Fruit fly (Drosophila melanogaster) whole organism, pupa: ENCODE measurements around the gene Ugt36F1.

ENCODE experiments used
- CG32121 ChIP-seq: fragments of 200-800 bp; sonication (Bioruptor generic); IDR thresholded peaks from 2 replicates; pipeline ENCODE4 v1.3.6; 2022; ENCODE audit warnings: missing biosample characterization, missing genetic modification characterization
- CG34367 ChIP-seq: fragments of 200-800 bp; sonication (Bioruptor generic); optimal IDR thresholded peaks from 2 replicates; lab custom pipeline; 2018; ENCODE audit warnings: missing biosample characterization, mild to moderate bottlenecking, missing genetic modification characterization
- EcR ChIP-seq: fragments of 200-800 bp; sonication (Bioruptor generic); optimal IDR thresholded peaks from 3 replicates; lab custom pipeline; 2019; ENCODE audit warnings: missing biosample characterization, missing genetic modification characterization, mild to moderate bottlenecking, moderate library complexity, missing genetic modification reagents
- Pif1A ChIP-seq: fragments of 200-800 bp; sonication (Bioruptor generic); optimal IDR thresholded peaks from 3 replicates; lab custom pipeline; 2016; ENCODE audit warnings: missing biosample characterization, missing genetic modification characterization
- gl ChIP-seq: fragments of 200-800 bp; sonication (Bioruptor generic); optimal IDR thresholded peaks from 2 replicates; lab custom pipeline; 2018; ENCODE audit warnings: missing biosample characterization, mild to moderate bottlenecking, missing genetic modification characterization

dm6 chr2L:18864981-18865380 lies 45.8 kb downstream of the Ugt36F1 start:
- no peak for TF ChIP-seq Pif1A (GFP tag; lab: Kevin White, UChicago)
- no peak for TF ChIP-seq gl
- no peak for TF ChIP-seq EcR (GFP tag; lab: Kevin White, UChicago)
- TF ChIP-seq CG34367 = no peak
- no peak for TF ChIP-seq CG32121
